Fruit fly (Drosophila melanogaster) whole organism, embryonic: Measurements from ENCODE around the gene CG4313.

ENCODE experiments used
- CG10321 ChIP-seq: fragments of 200-800 bp; sonication (Bioruptor generic); IDR thresholded peaks from 2 replicates; pipeline ENCODE4 v1.3.6; 2022; ENCODE audit warnings: missing biosample characterization, missing genetic modification characterization
- CG1233 ChIP-seq: fragments of 200-800 bp; sonication (Bioruptor generic); optimal IDR thresholded peaks from 4 replicates; lab custom pipeline; 2018; ENCODE audit warnings: missing biosample characterization, mild to moderate bottlenecking, missing genetic modification characterization
- CG12769 ChIP-seq: fragments of 200-800 bp; sonication (Bioruptor generic); optimal IDR thresholded peaks from 2 replicates; lab custom pipeline; 2019; ENCODE audit warnings: missing biosample characterization, mild to moderate bottlenecking, missing genetic modification characterization, moderate library complexity
- CG13775 ChIP-seq: fragments of 200-800 bp; sonication (Bioruptor generic); optimal IDR thresholded peaks from 3 replicates; lab custom pipeline; 2017; ENCODE audit warnings: missing biosample characterization, mild to moderate bottlenecking, missing genetic modification characterization
- CG15601 ChIP-seq: fragments of 200-800 bp; sonication (Bioruptor generic); optimal IDR thresholded peaks from 3 replicates; lab custom pipeline; 2019; ENCODE audit warnings: missing biosample characterization, mild to moderate bottlenecking, missing genetic modification characterization, moderate library complexity
- CG17186 ChIP-seq: fragments of 200-800 bp; sonication (Bioruptor generic); optimal IDR thresholded peaks from 3 replicates; lab custom pipeline; 2017; ENCODE audit warnings: missing biosample characterization, missing genetic modification reagents, missing genetic modification characterization
- CG17328 ChIP-seq: fragments of 200-800 bp; sonication (Bioruptor generic); IDR thresholded peaks from 2 replicates; pipeline ENCODE4 v1.3.6; 2022; ENCODE audit warnings: missing biosample characterization, missing genetic modification characterization
- CG30403 ChIP-seq: fragments of 200-800 bp; sonication (Bioruptor generic); optimal IDR thresholded peaks from 3 replicates; lab custom pipeline; 2016; ENCODE audit warnings: missing biosample characterization, missing genetic modification characterization
- CG3163 ChIP-seq: fragments of 200-800 bp; sonication (Bioruptor generic); optimal IDR thresholded peaks from 3 replicates; lab custom pipeline; 2016; ENCODE audit warnings: missing biosample characterization, missing genetic modification characterization
- CG3281 ChIP-seq: fragments of 200-800 bp; sonication (Bioruptor generic); optimal IDR thresholded peaks from 3 replicates; lab custom pipeline; 2017; ENCODE audit warnings: missing biosample characterization, mild to moderate bottlenecking, missing genetic modification characterization
- CG34376 ChIP-seq: fragments of 200-800 bp; sonication (Bioruptor generic); optimal IDR thresholded peaks from 2 replicates; lab custom pipeline; 2018; ENCODE audit warnings: missing biosample characterization, mild to moderate bottlenecking, missing genetic modification characterization
- CG34422 ChIP-seq: fragments of 200-800 bp; sonication (Bioruptor generic); IDR thresholded peaks from 3 replicates; pipeline ENCODE4 v1.3.6; 2022; ENCODE audit warnings: missing biosample characterization, missing genetic modification characterization
- CG3838 ChIP-seq: fragments of 200-800 bp; sonication (Bioruptor generic); optimal IDR thresholded peaks from 3 replicates; lab custom pipeline; 2016; ENCODE audit warnings: missing biosample characterization, missing genetic modification characterization
- CG6254 ChIP-seq: fragments of 200-800 bp; sonication (Bioruptor generic); optimal IDR thresholded peaks from 3 replicates; lab custom pipeline; 2017; ENCODE audit warnings: mild to moderate bottlenecking, missing biosample characterization, missing genetic modification reagents, missing genetic modification characterization
- CG6689 ChIP-seq: fragments of 200-800 bp; sonication (Bioruptor generic); IDR thresholded peaks from 2 replicates; pipeline ENCODE4 v1.3.6; 2022; ENCODE audit warnings: missing biosample characterization, missing genetic modification characterization
- CG6854 ChIP-seq: fragments of 200-800 bp; sonication (Bioruptor generic); optimal IDR thresholded peaks from 3 replicates; lab custom pipeline; 2017; ENCODE audit warnings: missing biosample characterization, mild to moderate bottlenecking, missing genetic modification characterization
- CG7372 ChIP-seq: fragments of 200-800 bp; sonication (Bioruptor generic); IDR thresholded peaks from 2 replicates; pipeline ENCODE4 v1.3.6; 2022; ENCODE audit warnings: missing biosample characterization, missing genetic modification characterization
- CG7556 ChIP-seq: fragments of 200-800 bp; sonication (Bioruptor generic); optimal IDR thresholded peaks from 2 replicates; lab custom pipeline; 2017; ENCODE audit warnings: missing biosample characterization, mild to moderate bottlenecking, missing genetic modification characterization
- CG7745 ChIP-seq: fragments of 200-800 bp; sonication (Bioruptor generic); optimal IDR thresholded peaks from 2 replicates; lab custom pipeline; 2018; ENCODE audit warnings: missing biosample characterization, mild to moderate bottlenecking, missing genetic modification characterization, moderate library complexity
- CG7786 ChIP-seq: fragments of 200-800 bp; sonication (Bioruptor generic); optimal IDR thresholded peaks from 2 replicates; lab custom pipeline; 2016; ENCODE audit warnings: missing biosample characterization, missing genetic modification characterization
- CG8281 ChIP-seq: fragments of 200-800 bp; sonication (Bioruptor generic); optimal IDR thresholded peaks from 2 replicates; lab custom pipeline; 2018; ENCODE audit warnings: missing biosample characterization, mild to moderate bottlenecking, missing genetic modification characterization, moderate library complexity
- Doc2 ChIP-seq: fragments of 200-800 bp; sonication (Bioruptor generic); IDR thresholded peaks from 2 replicates; pipeline ENCODE4 v1.3.6; 2022; ENCODE audit warnings: missing biosample characterization, missing genetic modification characterization
- Eip74EF ChIP-seq, 2 experiments: fragments of 200-800 bp in 1 of 2; fragments of >200 bp in 1 of 2; sonication (Bioruptor generic) in 1 of 2; optimal IDR thresholded peaks; 2 replicates each; lab custom pipeline; 2017 to 2019; ENCODE audit warnings: missing biosample characterization in 2 of 2, missing genetic modification characterization in 2 of 2, mild to moderate bottlenecking in 1 of 2, moderate library complexity in 1 of 2
- HmgZ ChIP-seq: fragments of 200-800 bp; sonication (Bioruptor generic); optimal IDR thresholded peaks from 2 replicates; lab custom pipeline; 2018; ENCODE audit warnings: missing biosample characterization, mild to moderate bottlenecking, missing genetic modification characterization
- Jarid2 ChIP-seq: fragments of 200-800 bp; sonication (Bioruptor generic); optimal IDR thresholded peaks from 3 replicates; lab custom pipeline; 2017; ENCODE audit warnings: mild to moderate bottlenecking, missing biosample characterization, missing genetic modification reagents, missing genetic modification characterization
- Lhr ChIP-seq: fragments of 200-800 bp; sonication (Bioruptor generic); optimal IDR thresholded peaks from 3 replicates; lab custom pipeline; 2017; ENCODE audit warnings: mild to moderate bottlenecking, missing biosample characterization, missing genetic modification reagents, missing genetic modification characterization
- Meics ChIP-seq: fragments of 200-800 bp; sonication (Bioruptor generic); optimal IDR thresholded peaks from 2 replicates; lab custom pipeline; 2017; ENCODE audit warnings: missing biosample characterization, mild to moderate bottlenecking, missing genetic modification characterization
- Myb ChIP-seq: fragments of 200-800 bp; sonication (Bioruptor generic); optimal IDR thresholded peaks from 2 replicates; lab custom pipeline; 2016; ENCODE audit warnings: missing biosample characterization, missing genetic modification characterization
- Scr ChIP-seq: fragments of 200-800 bp; sonication (Bioruptor generic); IDR thresholded peaks from 2 replicates; pipeline ENCODE4 v1.3.6; 2022; ENCODE audit warnings: missing biosample characterization, missing genetic modification characterization; ENCODE audit not compliant: partially characterized antibody
- Trl ChIP-seq, 3 experiments: fragments of >200 bp in 2 of 3; fragments of 200-800 bp in 1 of 3; sonication (Bioruptor generic) in 1 of 3; optimal IDR thresholded peaks; 2 replicates in 1 of 3; 3 replicates in 2 of 3; lab custom pipeline; 2016 to 2017; ENCODE audit warnings: missing biosample characterization in 1 of 3, missing genetic modification characterization in 1 of 3
- bsh ChIP-seq, 2 experiments: fragments of 200-800 bp; sonication (Bioruptor generic); optimal IDR thresholded peaks; 2 replicates each; lab custom pipeline; 2017 to 2018; ENCODE audit warnings: mild to moderate bottlenecking in 2 of 2, missing biosample characterization in 2 of 2, missing genetic modification characterization in 2 of 2, moderate library complexity in 1 of 2
- corto ChIP-seq: fragments of 200-800 bp; sonication (Bioruptor generic); optimal IDR thresholded peaks from 2 replicates; lab custom pipeline; 2016; ENCODE audit warnings: missing biosample characterization, mild to moderate bottlenecking, missing genetic modification characterization, moderate library complexity
- da ChIP-seq: fragments of 200-800 bp; sonication (Bioruptor generic); optimal IDR thresholded peaks from 2 replicates; lab custom pipeline; 2016; ENCODE audit warnings: missing biosample characterization, missing genetic modification characterization
- dan ChIP-seq: fragments of 200-800 bp; sonication (Bioruptor generic); IDR thresholded peaks from 2 replicates; pipeline ENCODE4 v1.3.6; 2022; ENCODE audit warnings: missing biosample characterization, missing genetic modification characterization
- ewg ChIP-seq: fragments of 200-800 bp; sonication (Bioruptor generic); optimal IDR thresholded peaks from 3 replicates; lab custom pipeline; 2017; ENCODE audit warnings: mild to moderate bottlenecking, missing biosample characterization, missing genetic modification reagents, missing genetic modification characterization
- hbn ChIP-seq: fragments of 200-800 bp; sonication (Bioruptor generic); IDR thresholded peaks from 2 replicates; pipeline ENCODE4 v1.3.6; 2022; ENCODE audit warnings: missing biosample characterization, missing genetic modification characterization; ENCODE audit not compliant: partially characterized antibody
- jing ChIP-seq: fragments of 200-800 bp; sonication (Bioruptor generic); optimal IDR thresholded peaks from 2 replicates; lab custom pipeline; 2018; ENCODE audit warnings: missing biosample characterization, mild to moderate bottlenecking, missing genetic modification characterization
- lab ChIP-seq: fragments of 200-800 bp; sonication (Bioruptor generic); optimal IDR thresholded peaks from 3 replicates; lab custom pipeline; 2017; ENCODE audit warnings: missing biosample characterization, missing genetic modification characterization, mild to moderate bottlenecking, moderate library complexity, missing genetic modification reagents
- ro ChIP-seq: fragments of 200-800 bp; sonication (Bioruptor generic); IDR thresholded peaks from 2 replicates; pipeline ENCODE4 v1.3.6; 2022; ENCODE audit warnings: missing biosample characterization, missing genetic modification characterization
- run ChIP-seq: fragments of 200-800 bp; sonication (Bioruptor generic); optimal IDR thresholded peaks from 3 replicates; lab custom pipeline; 2018; ENCODE audit warnings: missing biosample characterization, mild to moderate bottlenecking, missing genetic modification characterization
- scrt ChIP-seq: fragments of 200-800 bp; sonication (Bioruptor generic); optimal IDR thresholded peaks from 2 replicates; lab custom pipeline; 2018; ENCODE audit warnings: missing biosample characterization, mild to moderate bottlenecking, missing genetic modification characterization, moderate library complexity
- sens-2 ChIP-seq: fragments of 200-800 bp; sonication (Bioruptor generic); IDR thresholded peaks from 2 replicates; pipeline ENCODE4 v1.3.6; 2022; ENCODE audit warnings: missing biosample characterization, missing genetic modification characterization
- sqz ChIP-seq: fragments of 200-800 bp; sonication (Bioruptor generic); optimal IDR thresholded peaks from 3 replicates; lab custom pipeline; 2018; ENCODE audit warnings: missing biosample characterization, mild to moderate bottlenecking, missing genetic modification characterization
- toy ChIP-seq: fragments of 200-800 bp; sonication (Bioruptor generic); IDR thresholded peaks from 2 replicates; pipeline ENCODE4 v1.3.6; 2022; ENCODE audit warnings: missing biosample characterization, missing genetic modification characterization
- unpg ChIP-seq: fragments of 200-800 bp; sonication (Bioruptor generic); optimal IDR thresholded peaks from 3 replicates; lab custom pipeline; 2018; ENCODE audit warnings: missing biosample characterization, mild to moderate bottlenecking, missing genetic modification characterization, moderate library complexity
- wek ChIP-seq: fragments of 200-800 bp; sonication (Bioruptor generic); optimal IDR thresholded peaks from 3 replicates; lab custom pipeline; 2018; ENCODE audit warnings: missing biosample characterization, mild to moderate bottlenecking, missing genetic modification characterization, moderate library complexity
- zf30C ChIP-seq: fragments of 200-800 bp; sonication (Bioruptor generic); optimal IDR thresholded peaks from 3 replicates; lab custom pipeline; 2018; ENCODE audit warnings: missing biosample characterization, mild to moderate bottlenecking, missing genetic modification characterization

CG4313 gene

dm6 chrX:2050070-2050899 lies 8.6 kb downstream of the CG4313 start, which contains the start of gene moody (continued):
- TF ChIP-seq ewg (GFP tag; lab: Kevin White, UChicago) (peak; percentile 92), corto (GFP tag; lab: Kevin White, UChicago) (no peak), toy (peak; percentile 95), Lhr (peak; percentile 71), CG17186 (peak; percentile 80), ro (GFP tag; lab: Robert Waterston, UW) (peak; percentile 95), CG34422 (GFP tag; lab: Robert Waterston, UW) (peak; percentile 98), zf30C (GFP tag; lab: Kevin White, UChicago) (peak; percentile 95), sens-2 (GFP tag; lab: Robert Waterston, UW) (peak; percentile 97), CG34376 (GFP tag; lab: Kevin White, UChicago) (peak; percentile 99), Scr (0 out of 2 replicates have a peak, but pooled peaks have one; percentile 26), Myb (peak; percentile 91), CG30403 (GFP tag; lab: Kevin White, UChicago) (peak; percentile 98), CG7556 (peak; percentile 96), Doc2 (GFP tag; lab: Robert Waterston, UW) (peak; percentile 92), wek (GFP tag; lab: Kevin White, UChicago) (peak; percentile 92), lab (GFP tag; lab: Kevin White, UChicago) (peak; percentile 99), CG1233 (GFP tag; lab: Kevin White, UChicago) (peak; percentile 94), CG13775 (GFP tag; lab: Kevin White, UChicago) (peak; percentile 90), bsh (GFP tag; optimal IDR thresholded peaks at IDR 0.05; lab: Kevin White, UChicago) (peak; percentile 69 to 95), CG7786 (GFP tag; lab: Kevin White, UChicago) (peak; percentile 98), CG6854 (GFP tag; lab: Kevin White, UChicago) (peak; percentile 96), Eip74EF (GFP tag; optimal IDR thresholded peaks at IDR 0.05; lab: Kevin White, UChicago) (peak in 1 of 2 experiments; percentile 89), jing (GFP tag; lab: Kevin White, UChicago) (peak; percentile 95), CG17328 (GFP tag; lab: Robert Waterston, UW) (peak; percentile 98), Jarid2 (GFP tag; lab: Kevin White, UChicago) (peak; percentile 83), CG10321 (GFP tag; lab: Robert Waterston, UW) (peak; percentile 87), HmgZ (tag; lab: Kevin White, UChicago) (peak; percentile 99), CG8281 (tag; lab: Kevin White, UChicago) (peak; percentile 83), CG3163 (peak; percentile 90), CG6254 (peak; percentile 83), CG15601 (tag; lab: Kevin White, UChicago) (peak; percentile 93), CG3838 (peak; percentile 83), Trl (optimal IDR thresholded peaks at IDR 0.05; lab: Kevin White, UChicago) (peak; percentile 82), Trl (GFP tag; optimal IDR thresholded peaks at IDR 0.05; lab: Kevin White, UChicago) (peak; percentile 96), run (peak; percentile 88), scrt (GFP tag; lab: Kevin White, UChicago) (peak; percentile 94), CG7745 (tag; lab: Kevin White, UChicago) (peak; percentile 41), CG7372 (GFP tag; lab: Robert Waterston, UW) (peak; percentile 98), CG12769 (peak; percentile 100), Meics (peak; percentile 98), da (GFP tag; lab: Kevin White, UChicago) (peak; percentile 96), CG6689 (GFP tag; lab: Robert Waterston, UW) (peak; percentile 95), dan (peak; percentile 91), sqz (peak; percentile 63), CG3281 (GFP tag; lab: Kevin White, UChicago) (peak; percentile 95), unpg (GFP tag; lab: Kevin White, UChicago) (peak; percentile 96), hbn (peak; percentile 48; the same call in 1 of the 2 replicates)
